Worm (Caenorhabditis elegans) whole organism, midembryonic: ENCODE results near the gene C06C6.7.

ENCODE experiments used
- T22C8.4 ChIP-seq: fragments of 200-800 bp; sonication (Bioruptor generic); IDR thresholded peaks from 2 replicates; pipeline ENCODE4 v1.3.6; 2022; ENCODE audit warnings: missing genetic modification characterization, missing compliant biosample characterization
- cog-1 ChIP-seq: sonication (generic microtip); optimal IDR thresholded peaks from 2 replicates; lab custom pipeline; 2016; ENCODE audit warnings: missing genetic modification characterization, missing compliant biosample characterization
- flt-1 ChIP-seq: fragments of 200-800 bp; sonication (Bioruptor generic); IDR thresholded peaks from 2 replicates; pipeline ENCODE4 v1.3.6; 2022; ENCODE audit warnings: missing genetic modification characterization, missing compliant biosample characterization
- klf-2 ChIP-seq: fragments of 200-800 bp; sonication (Bioruptor generic); conservative IDR thresholded peaks from 2 replicates; pipeline ENCODE4 v1.3.6; 2022; ENCODE audit warnings: missing genetic modification reagents, missing genetic modification characterization, missing compliant biosample characterization
- med-1 ChIP-seq: sonication (generic microtip); optimal IDR thresholded peaks from 2 replicates; lab custom pipeline; 2017; ENCODE audit warnings: missing genetic modification characterization, mild to moderate bottlenecking, missing compliant biosample characterization, antibody characterized with exemption, missing genetic modification reagents; ENCODE audit not compliant: insufficient read depth
- ref-1 ChIP-seq: fragments of 200-800 bp; sonication (Bioruptor generic); conservative IDR thresholded peaks from 2 replicates; pipeline ENCODE4 v1.3.6; 2022; ENCODE audit warnings: missing genetic modification reagents, missing genetic modification characterization, missing compliant biosample characterization
- tab-1 ChIP-seq: fragments of 200-800 bp; sonication (Bioruptor generic); IDR thresholded peaks from 2 replicates; pipeline ENCODE4 v1.3.6; 2022; ENCODE audit warnings: missing genetic modification characterization, missing compliant biosample characterization
- ztf-23 ChIP-seq: fragments of 200-800 bp; sonication (Bioruptor generic); IDR thresholded peaks from 2 replicates; pipeline ENCODE4 v1.3.6; 2022; ENCODE audit warnings: missing genetic modification reagents, missing genetic modification characterization, missing compliant biosample characterization
- ztf-29 ChIP-seq: fragments of 200-800 bp; sonication (Bioruptor generic); IDR thresholded peaks from 2 replicates; pipeline ENCODE4 v1.3.6; 2022; ENCODE audit warnings: missing genetic modification reagents, missing genetic modification characterization, missing compliant biosample characterization

DNA sequence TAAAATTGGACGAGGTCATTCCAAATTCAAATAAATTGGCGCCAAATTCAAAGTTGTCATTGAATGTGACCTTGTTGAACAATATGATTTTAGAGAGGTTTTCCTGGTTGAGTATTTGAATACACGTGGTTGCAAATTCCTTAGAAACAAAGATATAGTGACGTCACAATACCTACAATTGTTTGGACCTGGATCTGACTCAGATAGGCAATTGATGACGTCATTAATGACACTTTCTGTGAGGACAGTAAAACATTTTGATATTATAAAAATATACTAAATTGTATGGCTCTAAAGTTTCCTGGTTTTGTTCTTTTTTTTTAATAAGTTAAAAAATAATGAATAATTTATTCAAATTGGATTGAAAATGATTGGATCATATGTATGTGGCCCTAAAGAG lies 49.5 kb downstream of the C06C6.7 start:
- TF ChIP-seq ref-1 (GFP tag; lab: Robert Waterston, UW) (no peak), T22C8.4 (no peak), ztf-23 (GFP tag; lab: Robert Waterston, UW) (no peak), ztf-29 (GFP tag; lab: Robert Waterston, UW) (no peak), flt-1 (GFP tag; lab: Robert Waterston, UW) (no peak), cog-1 (no peak), tab-1 (no peak), med-1 (GFP tag; lab: Kevin White, UChicago) (no peak), klf-2 (no peak)
